Fruit fly (Drosophila melanogaster) whole organism, embryonic: ENCODE data around the gene mtsh.

Source experiments
- Atf6 ChIP-seq: fragments of 200-800 bp; sonication (Bioruptor generic); IDR thresholded peaks from 2 replicates; pipeline ENCODE4 v1.3.6; 2022; ENCODE audit warnings: missing biosample characterization, missing genetic modification characterization
- BEAF-32 ChIP-seq: fragments of 200-800 bp; sonication (Bioruptor generic); optimal IDR thresholded peaks from 3 replicates; lab custom pipeline; 2017; ENCODE audit warnings: missing biosample characterization, missing genetic modification characterization, mild to moderate bottlenecking, moderate library complexity, missing genetic modification reagents
- BtbVII ChIP-seq: fragments of 200-800 bp; sonication (Bioruptor generic); optimal IDR thresholded peaks from 3 replicates; lab custom pipeline; 2017; ENCODE audit warnings: missing biosample characterization, mild to moderate bottlenecking, missing genetic modification characterization
- CG12219 ChIP-seq: fragments of 200-800 bp; sonication (Bioruptor generic); optimal IDR thresholded peaks from 3 replicates; lab custom pipeline; 2018; ENCODE audit warnings: missing biosample characterization, mild to moderate bottlenecking, missing genetic modification characterization
- CG14965 ChIP-seq: fragments of 200-800 bp; sonication (Bioruptor generic); optimal IDR thresholded peaks from 2 replicates; lab custom pipeline; 2016; ENCODE audit warnings: missing biosample characterization, missing genetic modification characterization, borderline replicate concordance
- CG15073 ChIP-seq: fragments of 200-800 bp; sonication (Bioruptor generic); optimal IDR thresholded peaks from 2 replicates; lab custom pipeline; 2016; ENCODE audit warnings: missing biosample characterization, missing genetic modification characterization
- CG15696 ChIP-seq: fragments of 200-800 bp; sonication (Bioruptor generic); optimal IDR thresholded peaks from 2 replicates; lab custom pipeline; 2019; ENCODE audit warnings: missing biosample characterization, mild to moderate bottlenecking, missing genetic modification characterization, moderate library complexity
- CG17328 ChIP-seq: fragments of 200-800 bp; sonication (Bioruptor generic); IDR thresholded peaks from 2 replicates; pipeline ENCODE4 v1.3.6; 2022; ENCODE audit warnings: missing biosample characterization, missing genetic modification characterization
- CG2712 ChIP-seq: fragments of 200-800 bp; optimal IDR thresholded peaks from 3 replicates; lab custom pipeline; 2019; ENCODE audit warnings: missing biosample characterization, mild to moderate bottlenecking, missing genetic modification characterization, moderate library complexity
- CG30431 ChIP-seq: fragments of 200-800 bp; sonication (Bioruptor generic); optimal IDR thresholded peaks from 2 replicates; lab custom pipeline; 2017; ENCODE audit warnings: missing biosample characterization, missing genetic modification characterization
- CG3065 ChIP-seq: fragments of 200-800 bp; sonication (Bioruptor generic); optimal IDR thresholded peaks from 2 replicates; lab custom pipeline; 2016; ENCODE audit warnings: missing biosample characterization, missing genetic modification characterization
- CG34376 ChIP-seq: fragments of 200-800 bp; sonication (Bioruptor generic); optimal IDR thresholded peaks from 2 replicates; lab custom pipeline; 2018; ENCODE audit warnings: missing biosample characterization, mild to moderate bottlenecking, missing genetic modification characterization
- CG3847 ChIP-seq: fragments of 200-800 bp; sonication (Bioruptor generic); IDR thresholded peaks from 2 replicates; pipeline ENCODE4 v1.3.6; 2022; ENCODE audit warnings: missing biosample characterization, missing genetic modification characterization
- CG42726 ChIP-seq: fragments of 200-800 bp; sonication (Bioruptor generic); IDR thresholded peaks from 2 replicates; pipeline ENCODE4 v1.3.6; 2022; ENCODE audit warnings: missing biosample characterization, missing genetic modification characterization; ENCODE audit not compliant: partially characterized antibody
- CG4282 ChIP-seq: fragments of 200-800 bp; sonication (Bioruptor generic); optimal IDR thresholded peaks from 2 replicates; lab custom pipeline; 2016; ENCODE audit warnings: missing biosample characterization, missing genetic modification characterization
- CG4360 ChIP-seq: fragments of 200-800 bp; sonication (Bioruptor generic); IDR thresholded peaks from 2 replicates; pipeline ENCODE4 v1.3.6; 2022; ENCODE audit warnings: missing biosample characterization, missing genetic modification characterization
- CG7786 ChIP-seq: fragments of 200-800 bp; sonication (Bioruptor generic); optimal IDR thresholded peaks from 2 replicates; lab custom pipeline; 2016; ENCODE audit warnings: missing biosample characterization, missing genetic modification characterization
- CG9215 ChIP-seq: fragments of 200-800 bp; sonication (Bioruptor generic); IDR thresholded peaks from 2 replicates; pipeline ENCODE4 v1.3.6; 2022; ENCODE audit warnings: missing biosample characterization, missing genetic modification characterization
- Chrac-16 ChIP-seq: fragments of 200-800 bp; sonication (Bioruptor generic); optimal IDR thresholded peaks from 3 replicates; lab custom pipeline; 2016; ENCODE audit warnings: missing biosample characterization, missing genetic modification characterization
- Dp ChIP-seq: fragments of 200-800 bp; sonication (Bioruptor generic); optimal IDR thresholded peaks from 2 replicates; lab custom pipeline; 2018; ENCODE audit warnings: missing biosample characterization, mild to moderate bottlenecking, missing genetic modification characterization, moderate library complexity
- Dref ChIP-seq: fragments of 200-800 bp; sonication (Bioruptor generic); IDR thresholded peaks from 2 replicates; pipeline ENCODE4 v1.3.6; 2022; ENCODE audit warnings: missing biosample characterization, missing genetic modification characterization
- Ets97D ChIP-seq: fragments of 200-800 bp; sonication (Bioruptor generic); optimal IDR thresholded peaks from 3 replicates; lab custom pipeline; 2016; ENCODE audit warnings: missing biosample characterization, missing genetic modification characterization
- HLH4C ChIP-seq: fragments of 200-800 bp; sonication (Bioruptor generic); IDR thresholded peaks from 3 replicates; pipeline ENCODE4 v1.3.6; 2022; ENCODE audit warnings: missing biosample characterization, missing genetic modification characterization; ENCODE audit not compliant: partially characterized antibody
- MBD-R2 ChIP-seq: fragments of 200-800 bp; sonication (Bioruptor generic); IDR thresholded peaks from 2 replicates; pipeline ENCODE4 v1.3.6; 2022; ENCODE audit warnings: missing biosample characterization, missing genetic modification characterization
- Mad ChIP-seq: fragments of 200-800 bp; sonication (Bioruptor generic); optimal IDR thresholded peaks from 2 replicates; lab custom pipeline; 2016; ENCODE audit warnings: missing biosample characterization, missing genetic modification characterization
- Poxn ChIP-seq: fragments of 200-800 bp; sonication (Bioruptor generic); IDR thresholded peaks from 2 replicates; pipeline ENCODE4 v1.3.6; 2022; ENCODE audit warnings: missing biosample characterization, missing genetic modification characterization
- Sry-β ChIP-seq: fragments of 200-800 bp; sonication (Bioruptor generic); optimal IDR thresholded peaks from 2 replicates; lab custom pipeline; 2018; ENCODE audit warnings: missing biosample characterization, mild to moderate bottlenecking, missing genetic modification characterization, moderate library complexity
- Xrp1 ChIP-seq: fragments of 200-800 bp; sonication (Bioruptor generic); IDR thresholded peaks from 2 replicates; pipeline ENCODE4 v1.3.6; 2022; ENCODE audit warnings: missing biosample characterization, missing genetic modification characterization
- corto ChIP-seq: fragments of 200-800 bp; sonication (Bioruptor generic); optimal IDR thresholded peaks from 2 replicates; lab custom pipeline; 2016; ENCODE audit warnings: missing biosample characterization, mild to moderate bottlenecking, missing genetic modification characterization, moderate library complexity
- crp ChIP-seq, 2 experiments: fragments of 200-800 bp; sonication (Bioruptor generic); optimal IDR thresholded peaks; 2 replicates in 1 of 2; 3 replicates in 1 of 2; lab custom pipeline; 2017; ENCODE audit warnings: missing biosample characterization in 2 of 2, missing genetic modification characterization in 2 of 2, mild to moderate bottlenecking in 1 of 2, moderate library complexity in 1 of 2
- cwo ChIP-seq: fragments of 200-800 bp; sonication (Bioruptor generic); optimal IDR thresholded peaks from 3 replicates; lab custom pipeline; 2017; ENCODE audit warnings: missing biosample characterization, missing genetic modification characterization, mild to moderate bottlenecking, moderate library complexity, missing genetic modification reagents
- en ChIP-seq: fragments of 200-800 bp; sonication (Bioruptor generic); optimal IDR thresholded peaks from 2 replicates; lab custom pipeline; 2016; ENCODE audit warnings: missing biosample characterization, missing genetic modification characterization
- gcm ChIP-seq: fragments of 200-800 bp; sonication (Bioruptor generic); optimal IDR thresholded peaks from 2 replicates; lab custom pipeline; 2019; ENCODE audit warnings: missing biosample characterization, mild to moderate bottlenecking, missing genetic modification characterization, moderate library complexity
- ind ChIP-seq: fragments of 200-800 bp; sonication (Bioruptor generic); optimal IDR thresholded peaks from 3 replicates; lab custom pipeline; 2016; ENCODE audit warnings: missing biosample characterization, missing genetic modification characterization
- inv ChIP-seq: fragments of 200-800 bp; sonication (Bioruptor generic); IDR thresholded peaks from 2 replicates; pipeline ENCODE4 v1.3.6; 2022; ENCODE audit warnings: missing biosample characterization, missing genetic modification characterization; ENCODE audit not compliant: partially characterized antibody
- kah ChIP-seq: fragments of 200-800 bp; sonication (Bioruptor generic); optimal IDR thresholded peaks from 2 replicates; lab custom pipeline; 2018; ENCODE audit warnings: missing biosample characterization, mild to moderate bottlenecking, missing genetic modification characterization
- knrl ChIP-seq: fragments of 200-800 bp; sonication (Bioruptor generic); IDR thresholded peaks from 3 replicates; pipeline ENCODE4 v1.3.6; 2022; ENCODE audit warnings: missing biosample characterization, missing genetic modification characterization; ENCODE audit not compliant: partially characterized antibody
- lov ChIP-seq, 2 experiments: fragments of 200-800 bp in 1 of 2; fragments of >200 bp in 1 of 2; sonication (Bioruptor generic) in 1 of 2; IDR thresholded peaks in 1 of 2; optimal IDR thresholded peaks in 1 of 2; 2 replicates in 1 of 2; 3 replicates in 1 of 2; pipeline versions ENCODE4 v1.3.6 to Lab custom; 2017 to 2022; ENCODE audit warnings: missing biosample characterization in 1 of 2, missing genetic modification characterization in 1 of 2
- luna ChIP-seq: fragments of 200-800 bp; sonication (Bioruptor generic); optimal IDR thresholded peaks from 2 replicates; lab custom pipeline; 2016; ENCODE audit warnings: missing biosample characterization, missing genetic modification characterization
- oc ChIP-seq: fragments of 200-800 bp; sonication (Bioruptor generic); optimal IDR thresholded peaks from 2 replicates; lab custom pipeline; 2018; ENCODE audit warnings: missing biosample characterization, mild to moderate bottlenecking, missing genetic modification characterization, moderate library complexity
- pros ChIP-seq: fragments of 200-800 bp; sonication (Bioruptor generic); optimal IDR thresholded peaks from 3 replicates; lab custom pipeline; 2019; ENCODE audit warnings: missing biosample characterization, mild to moderate bottlenecking, missing genetic modification characterization, moderate library complexity
- sc ChIP-seq, 3 experiments: fragments of >200 bp in 2 of 3; fragments of 200-800 bp in 1 of 3; sonication (Bioruptor generic) in 1 of 3; optimal IDR thresholded peaks; 2 replicates in 2 of 3; 3 replicates in 1 of 3; lab custom pipeline; 2017; ENCODE audit warnings: mild to moderate bottlenecking in 1 of 3, missing biosample characterization in 1 of 3, missing genetic modification characterization in 1 of 3, missing genetic modification reagents in 1 of 3
- sisA ChIP-seq: fragments of 200-800 bp; sonication (Bioruptor generic); IDR thresholded peaks from 2 replicates; pipeline ENCODE4 v1.3.6; 2022; ENCODE audit warnings: missing biosample characterization, missing genetic modification characterization
- slbo ChIP-seq: fragments of 200-800 bp; sonication (Bioruptor generic); IDR thresholded peaks from 2 replicates; pipeline ENCODE4 v1.3.6; 2022; ENCODE audit warnings: missing biosample characterization, missing genetic modification characterization
- sr ChIP-seq: fragments of 200-800 bp; sonication (Bioruptor generic); IDR thresholded peaks from 3 replicates; pipeline ENCODE4 v1.3.6; 2022; ENCODE audit warnings: missing biosample characterization, missing genetic modification characterization
- tll ChIP-seq, 2 experiments: fragments of 200-800 bp in 1 of 2; fragments of >200 bp in 1 of 2; sonication (Bioruptor generic) in 1 of 2; optimal IDR thresholded peaks; 2 replicates each; lab custom pipeline; 2017 to 2019; ENCODE audit warnings: missing biosample characterization in 2 of 2, missing genetic modification characterization in 2 of 2, mild to moderate bottlenecking in 1 of 2, moderate library complexity in 1 of 2
- z ChIP-seq: fragments of 200-800 bp; sonication (Bioruptor generic); IDR thresholded peaks from 3 replicates; pipeline ENCODE4 v1.3.6; 2022; ENCODE audit warnings: missing biosample characterization, missing genetic modification characterization
- zen2 ChIP-seq: fragments of 200-800 bp; sonication (Bioruptor generic); IDR thresholded peaks from 3 replicates; pipeline ENCODE4 v1.3.6; 2022; ENCODE audit warnings: missing biosample characterization, missing genetic modification characterization; ENCODE audit not compliant: partially characterized antibody

mtsh gene

dm6 chr2L:8302766-8303479 lies 16.8 kb downstream of the mtsh start, which contains the start of the genes wol and Scgalpha (continued):
- no peak for TF ChIP-seq sc (optimal IDR thresholded peaks at IDR 0.05; lab: Kevin White, UChicago)
- no peak for TF ChIP-seq sc (GFP tag; optimal IDR thresholded peaks at IDR 0.05; lab: Kevin White, UChicago)
- peak; percentile 65 for TF ChIP-seq BEAF-32 (GFP tag; lab: Kevin White, UChicago)
- peak; percentile 55; the same call in 1 of the 2 replicates for TF ChIP-seq CG42726 (GFP tag; lab: Robert Waterston, UW)
- TF ChIP-seq luna, result no peak
- peak; percentile 51 for TF ChIP-seq inv (GFP tag; lab: Robert Waterston, UW)
- no peak for TF ChIP-seq pros (GFP tag; lab: Kevin White, UChicago)
- no peak for TF ChIP-seq Atf6 (GFP tag; lab: Robert Waterston, UW)
- TF ChIP-seq kah (GFP tag; lab: Kevin White, UChicago), result no peak
- TF ChIP-seq CG3065 (GFP tag; lab: Kevin White, UChicago), result no peak
- TF ChIP-seq crp (GFP tag; optimal IDR thresholded peaks at IDR 0.05; lab: Kevin White, UChicago), result peak in 1 of 2 experiments; percentile 76
- TF ChIP-seq Ets97D (GFP tag; lab: Kevin White, UChicago), result no peak
- TF ChIP-seq ind (GFP tag; lab: Kevin White, UChicago), result no peak
- TF ChIP-seq CG34376 (GFP tag; lab: Kevin White, UChicago), result peak; percentile 6
- TF ChIP-seq Sry-β, result no peak
- TF ChIP-seq BtbVII, result no peak
- no peak for TF ChIP-seq z
- peak; percentile 43 for TF ChIP-seq CG2712 (tag; lab: Kevin White, UChicago)
- TF ChIP-seq CG7786 (GFP tag; lab: Kevin White, UChicago), result no peak
- TF ChIP-seq Poxn (GFP tag; lab: Robert Waterston, UW), result no peak
- TF ChIP-seq gcm (GFP tag; lab: Kevin White, UChicago), result no peak
- no peak for TF ChIP-seq CG3847 (GFP tag; lab: Robert Waterston, UW)
- no peak for TF ChIP-seq Mad
- TF ChIP-seq sr (GFP tag; lab: Robert Waterston, UW), result no peak
- peak; percentile 69 for TF ChIP-seq HLH4C (GFP tag; lab: Robert Waterston, UW)
- TF ChIP-seq CG4360, result 0 out of 2 replicates have a peak, but pooled peaks have one; percentile 8
- peak; percentile 69 for TF ChIP-seq Dp (GFP tag; lab: Kevin White, UChicago)
- peak; percentile 26; the same call in 2 of the 3 replicates for TF ChIP-seq zen2 (GFP tag; lab: Robert Waterston, UW)
- no peak for TF ChIP-seq CG4282 (GFP tag; lab: Kevin White, UChicago)
- peak; percentile 53; the same call in 2 of the 3 replicates for TF ChIP-seq knrl
- no peak for TF ChIP-seq CG12219
- no peak for TF ChIP-seq CG15073
- no peak for TF ChIP-seq CG9215 (GFP tag; lab: Robert Waterston, UW)
- no peak for TF ChIP-seq CG15696 (tag; lab: Kevin White, UChicago)
- TF ChIP-seq en (GFP tag; lab: Kevin White, UChicago), result no peak
- TF ChIP-seq CG30431 (GFP tag; lab: Kevin White, UChicago), result no peak
- TF ChIP-seq tll (GFP tag; optimal IDR thresholded peaks at IDR 0.05; lab: Kevin White, UChicago), result no peak
- peak; percentile 84 for TF ChIP-seq Dref (GFP tag; lab: Robert Waterston, UW)
- peak; percentile 77 for TF ChIP-seq MBD-R2 (GFP tag; lab: Robert Waterston, UW)
- TF ChIP-seq oc (tag; lab: Kevin White, UChicago), result no peak
- no peak for TF ChIP-seq slbo (GFP tag; lab: Robert Waterston, UW)
- no peak for TF ChIP-seq lov (optimal IDR thresholded peaks at IDR 0.05; lab: Kevin White, UChicago)
- no peak for TF ChIP-seq lov (GFP tag; IDR thresholded peaks at IDR 0.05; lab: Robert Waterston, UW)
- TF ChIP-seq Chrac-16 (GFP tag; lab: Kevin White, UChicago), result no peak
- no peak for TF ChIP-seq sisA (GFP tag; lab: Robert Waterston, UW)
- no peak for TF ChIP-seq corto (GFP tag; lab: Kevin White, UChicago)
- no peak for TF ChIP-seq Xrp1
- no peak for TF ChIP-seq CG14965 (GFP tag; lab: Kevin White, UChicago)
- TF ChIP-seq CG17328, result no peak
- no peak for TF ChIP-seq cwo (GFP tag; lab: Kevin White, UChicago)
